Worm (Caenorhabditis elegans): Measurements from ENCODE around the gene R01E6.5.

Gene R01E6.5

ce11 chrX:13525094-13525493 lies 11.8 kb upstream of the R01E6.5 start:
- TF ChIP-seq sea-1 (GFP tag; conservative IDR thresholded peaks at IDR 0.05) (no peak), aly-1 (tag; optimal IDR thresholded peaks at IDR 0.05) (no peak), flt-1 (GFP tag; IDR thresholded peaks at IDR 0.05) (no peak), pes-1 (GFP tag; IDR thresholded peaks at IDR 0.05) (no peak), tbx-11 (GFP tag; IDR thresholded peaks at IDR 0.05) (no peak), hnd-1 (tag; optimal IDR thresholded peaks at IDR 0.05) (no peak), ceh-36 (tag; optimal IDR thresholded peaks at IDR 0.05) (no peak), ama-1 (optimal IDR thresholded peaks at IDR 0.05) (no peak), tbx-37 (GFP tag; conservative IDR thresholded peaks at IDR 0.05) (no peak)

- TF ChIP-seq ceh-13 (GFP tag; optimal IDR thresholded peaks at IDR 0.05) (no peak), B0310.2 (tag; optimal IDR thresholded peaks at IDR 0.05) (no peak), flt-1 (GFP tag; IDR thresholded peaks at IDR 0.05) (no peak), F13C5.2 (tag; optimal IDR thresholded peaks at IDR 0.05) (no peak), ets-7 (tag; optimal IDR thresholded peaks at IDR 0.05) (no peak), hnd-1 (tag; optimal IDR thresholded peaks at IDR 0.05) (no peak), pes-1 (GFP tag; IDR thresholded peaks at IDR 0.05) (no peak), tbx-37 (GFP tag; conservative IDR thresholded peaks at IDR 0.05) (no peak), scrt-1 (GFP tag; IDR thresholded peaks at IDR 0.05) (no peak), ama-1 (optimal IDR thresholded peaks at IDR 0.05) (no peak), sea-1 (GFP tag; conservative IDR thresholded peaks at IDR 0.05) (no peak), aly-1 (tag; optimal IDR thresholded peaks at IDR 0.05) (no peak), ceh-36 (tag; optimal IDR thresholded peaks at IDR 0.05) (no peak), tbx-11 (GFP tag; IDR thresholded peaks at IDR 0.05) (no peak), hmbx-1 (tag; optimal IDR thresholded peaks at IDR 0.05) (no peak)
Observed at ce11 chrX:13526219-13527218, 10.3 kb upstream of the R01E6.5 start.

ce11 chrX:13527347-13528092 lies 9.3 kb upstream of the R01E6.5 start, which contains the start of gene pab-2:
Gene pab-2, minus strand, starts transcription at chrX:13527415.
- no peak for TF ChIP-seq tra-4 (tag; optimal IDR thresholded peaks at IDR 0.05)
- TF ChIP-seq sea-1 (GFP tag; conservative IDR thresholded peaks at IDR 0.05) = no peak
- 0 out of 2 replicates have a peak, but pooled peaks have one; percentile 43 for TF ChIP-seq scrt-1 (GFP tag; IDR thresholded peaks at IDR 0.05)
- peak; percentile 48; the same call in 1 of the 2 replicates for TF ChIP-seq pes-1 (GFP tag; IDR thresholded peaks at IDR 0.05)
- peak; percentile 69 for TF ChIP-seq F13C5.2 (tag; optimal IDR thresholded peaks at IDR 0.05)
- TF ChIP-seq hmg-4 (GFP tag; optimal IDR thresholded peaks at IDR 0.05) = peak; percentile 87
- peak; percentile 24; the same call in 1 of the 2 replicates for TF ChIP-seq flt-1 (GFP tag; IDR thresholded peaks at IDR 0.05)
- peak; percentile 72 for TF ChIP-seq aly-1 (tag; optimal IDR thresholded peaks at IDR 0.05)
- TF ChIP-seq tbx-11 (GFP tag; IDR thresholded peaks at IDR 0.05) = no peak
- peak; percentile 44 for TF ChIP-seq ets-7 (tag; optimal IDR thresholded peaks at IDR 0.05)
- TF ChIP-seq ceh-36 (tag; optimal IDR thresholded peaks at IDR 0.05) = no peak
- TF ChIP-seq ceh-13 (GFP tag; optimal IDR thresholded peaks at IDR 0.05) = no peak

- no peak for TF ChIP-seq B0310.2 (tag; optimal IDR thresholded peaks at IDR 0.05)
- no peak for TF ChIP-seq hmbx-1 (tag; optimal IDR thresholded peaks at IDR 0.05)
- no peak for TF ChIP-seq scrt-1 (GFP tag; IDR thresholded peaks at IDR 0.05)
- TF ChIP-seq ceh-13 (GFP tag; optimal IDR thresholded peaks at IDR 0.05) = no peak
- TF ChIP-seq tra-4 (tag; optimal IDR thresholded peaks at IDR 0.05) = no peak
- TF ChIP-seq hmg-4 (GFP tag; optimal IDR thresholded peaks at IDR 0.05) = no peak
- no peak for TF ChIP-seq F13C5.2 (tag; optimal IDR thresholded peaks at IDR 0.05)
Observed at ce11 chrX:13528630-13529138, 8.2 kb upstream of the R01E6.5 start, which contains the start of gene F18H3.4. Gene F18H3.4, plus strand, starts transcription at chrX:13529088.

- TF ChIP-seq B0310.2 (tag; optimal IDR thresholded peaks at IDR 0.05) = no peak
- no peak for TF ChIP-seq hmbx-1 (tag; optimal IDR thresholded peaks at IDR 0.05)
- TF ChIP-seq ceh-36 (tag; optimal IDR thresholded peaks at IDR 0.05) = no peak
- TF ChIP-seq tbx-37 (GFP tag; conservative IDR thresholded peaks at IDR 0.05) = no peak
Observed at ce11 chrX:13530015-13530778, 6.7 kb upstream of the R01E6.5 start.

- TF ChIP-seq hmg-4 (GFP tag; optimal IDR thresholded peaks at IDR 0.05) (peak; percentile 16), ceh-36 (tag; optimal IDR thresholded peaks at IDR 0.05) (no peak)
Observed at ce11 chrX:13532424-13533309, 4.2 kb upstream of the R01E6.5 start, which contains the start of gene acr-12. Gene acr-12, plus strand, starts transcription at chrX:13532853.

Measured in whole organism, early embryonic.